Worm (Caenorhabditis elegans) whole organism, L4/young adult: ENCODE results near the gene F22H10.11.

Experiments used
- W03F9.2 ChIP-seq: fragments of 150-350 bp; optimal IDR thresholded peaks from 2 replicates; lab custom pipeline; 2014; ENCODE audit warnings: missing biosample characterization, missing genetic modification characterization
- him-1 ChIP-seq: sonication (generic microtip); optimal IDR thresholded peaks from 2 replicates; lab custom pipeline; 2016; ENCODE audit warnings: missing genotype, missing genetic modification reagents, missing genetic modification characterization, missing compliant biosample characterization

ce11 chrX:16729259-16729658, 41.4 kb upstream of the F22H10.11 start, which contains the start of gene hda-4:
- TF ChIP-seq him-1 (tag; lab: Kevin White, UChicago) (no peak), W03F9.2 (no peak)
